Fruit fly (Drosophila melanogaster): ENCODE results near the gene hog.
A peak's percentile ranks its signal among the peaks of the same experiment; 100 is the strongest.

DNA sequence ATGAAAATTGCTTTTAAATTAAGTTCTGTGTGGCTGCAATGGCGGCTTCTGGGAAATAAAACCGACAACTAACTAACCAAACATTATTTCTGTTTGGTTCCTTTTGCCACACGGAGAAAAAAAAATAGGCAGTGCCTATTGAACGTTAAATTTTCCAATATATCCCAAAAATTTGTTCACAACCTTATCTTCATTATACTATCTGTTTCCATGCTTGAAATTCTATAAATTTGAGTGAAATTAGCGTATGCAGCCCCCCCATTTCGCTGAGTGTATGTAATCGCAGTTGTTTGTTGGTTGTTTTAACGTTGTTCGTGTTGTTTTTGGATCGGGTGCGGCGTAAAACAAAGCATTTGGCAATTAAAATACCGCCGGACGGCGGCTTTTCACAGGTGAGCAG, 19.7 kb upstream of the hog start:
- TF ChIP-seq CG11294 (GFP tag; IDR thresholded peaks at IDR 0.05): no peak
- TF ChIP-seq net (GFP tag; optimal IDR thresholded peaks at IDR 0.05): no peak
- TF ChIP-seq Smox (GFP tag; optimal IDR thresholded peaks at IDR 0.05): no peak
- TF ChIP-seq svp (GFP tag): no peak
- TF ChIP-seq CG7368 (GFP tag; optimal IDR thresholded peaks at IDR 0.05): no peak
- TF ChIP-seq spab (GFP tag; optimal IDR thresholded peaks at IDR 0.05): no peak
- TF ChIP-seq CG4318 (GFP tag; optimal IDR thresholded peaks at IDR 0.05): peak; percentile 5
- TF ChIP-seq acj6 (GFP tag; optimal IDR thresholded peaks at IDR 0.05): peak; percentile 15
- peak; percentile 5 for TF ChIP-seq Eip75B (GFP tag; optimal IDR thresholded peaks at IDR 0.05)
- no peak for TF ChIP-seq Hr38 (GFP tag; optimal IDR thresholded peaks at IDR 0.05)
- peak; percentile 27; the same call in 1 of the 3 replicates for TF ChIP-seq CG6163 (GFP tag; IDR thresholded peaks at IDR 0.05)
- TF ChIP-seq CG9139 (GFP tag; optimal IDR thresholded peaks at IDR 0.05): no peak
- TF ChIP-seq Ets96B (tag; optimal IDR thresholded peaks at IDR 0.05): no peak
- TF ChIP-seq CG34406 (GFP tag; optimal IDR thresholded peaks at IDR 0.05): no peak

Data from whole organism, prepupa.